Worm (Caenorhabditis elegans): ENCODE measurements around the gene B0280.7.
A peak's percentile ranks its signal among the peaks of the same experiment; 100 is the strongest.

Gene B0280.7

ce11 chrIII:7081488-7081887 lies 30.2 kb downstream of the B0280.7 start:
- TF ChIP-seq dmd-4 (tag; optimal IDR thresholded peaks at IDR 0.05) (no peak), ZK546.5 (tag; optimal IDR thresholded peaks at IDR 0.05) (no peak), sma-9 (GFP tag; optimal IDR thresholded peaks at IDR 0.05) (no peak), sma-9 (tag; optimal IDR thresholded peaks at IDR 0.05) (no peak), ztf-1 (GFP tag; conservative IDR thresholded peaks at IDR 0.05) (no peak), nhr-237 (tag; optimal IDR thresholded peaks at IDR 0.05) (no peak), mdl-1 (tag; optimal IDR thresholded peaks at IDR 0.05) (no peak), alr-1 (tag; optimal IDR thresholded peaks at IDR 0.05) (no peak), fos-1 (tag; optimal IDR thresholded peaks at IDR 0.05) (peak; percentile 76)

DNA sequence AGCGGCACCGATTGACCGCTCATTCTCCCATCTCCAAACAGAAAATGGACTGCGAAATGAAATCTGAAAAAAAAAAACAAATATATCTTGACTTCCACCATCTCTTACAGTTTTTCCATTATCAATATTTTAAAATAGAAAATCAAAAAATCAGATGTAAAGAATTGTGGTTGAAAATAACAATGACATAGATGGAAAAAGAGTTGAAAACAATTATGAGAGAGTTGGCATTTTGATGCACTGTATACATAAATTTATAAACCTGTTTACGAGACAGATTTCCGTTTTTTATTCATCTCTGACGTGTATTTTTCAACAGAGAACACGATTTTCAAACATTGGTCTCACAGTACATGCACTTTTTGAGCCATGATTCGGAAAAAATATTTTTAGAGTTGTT lies 31.0 kb downstream of the B0280.7 start, which contains the start of gene ZK418.7:
Gene ZK418.7, minus strand, starts transcription at position 101 of the 400 bp plus-strand sequence.
- no peak for TF ChIP-seq lin-13 (GFP tag; optimal IDR thresholded peaks at IDR 0.05)
- no peak for TF ChIP-seq ZK546.5 (tag; optimal IDR thresholded peaks at IDR 0.05)
- TF ChIP-seq elt-3 (tag; optimal IDR thresholded peaks at IDR 0.05): no peak
- no peak for TF ChIP-seq unc-39 (tag; optimal IDR thresholded peaks at IDR 0.05)
- TF ChIP-seq aly-2 (tag; optimal IDR thresholded peaks at IDR 0.05): no peak
- no peak for TF ChIP-seq peb-1 (tag; optimal IDR thresholded peaks at IDR 0.05)
- no peak for TF ChIP-seq nhr-23 (tag; optimal IDR thresholded peaks at IDR 0.05)
- TF ChIP-seq ceh-16 (tag; optimal IDR thresholded peaks at IDR 0.05): no peak
- TF ChIP-seq nhr-21 (tag; optimal IDR thresholded peaks at IDR 0.05): no peak
- TF ChIP-seq snpc-4 (tag; optimal IDR thresholded peaks at IDR 0.05): no peak
- no peak for TF ChIP-seq sma-3 (GFP tag; optimal IDR thresholded peaks at IDR 0.05)
- no peak for TF ChIP-seq elt-1 (tag; optimal IDR thresholded peaks at IDR 0.05)
- no peak for TF ChIP-seq Y55F3AM.14 (GFP tag; optimal IDR thresholded peaks at IDR 0.05)
- TF ChIP-seq zag-1 (tag; optimal IDR thresholded peaks at IDR 0.05): no peak
- no peak for TF ChIP-seq nhr-6 (tag; optimal IDR thresholded peaks at IDR 0.05)
- no peak for TF ChIP-seq alr-1 (tag; optimal IDR thresholded peaks at IDR 0.05)

ce11 chrIII:7078737-7079136 lies 33.0 kb downstream of the B0280.7 start, which contains the start of gene ZK418.6:
TSS of gene ZK418.6 (minus strand) at chrIII:7078837.
- TF ChIP-seq sma-3 (GFP tag; optimal IDR thresholded peaks at IDR 0.05) (no peak), aly-2 (tag; optimal IDR thresholded peaks at IDR 0.05) (no peak), mdl-1 (tag; optimal IDR thresholded peaks at IDR 0.05) (no peak), nhr-23 (tag; optimal IDR thresholded peaks at IDR 0.05) (no peak), dmd-4 (tag; optimal IDR thresholded peaks at IDR 0.05) (no peak), crh-2 (tag; optimal IDR thresholded peaks at IDR 0.05) (no peak), lin-13 (GFP tag; optimal IDR thresholded peaks at IDR 0.05) (no peak), lsy-2 (tag; optimal IDR thresholded peaks at IDR 0.05) (no peak)

ce11 chrIII:7076386-7076785 lies 35.3 kb downstream of the B0280.7 start, which contains the start of gene ZK418.13:
TSS of gene ZK418.13 (minus strand) at chrIII:7076486.
- TF ChIP-seq ceh-16 (tag; optimal IDR thresholded peaks at IDR 0.05) (no peak), F13H6.1 (tag; optimal IDR thresholded peaks at IDR 0.05) (no peak), nhr-6 (tag; optimal IDR thresholded peaks at IDR 0.05) (no peak), elt-1 (tag; optimal IDR thresholded peaks at IDR 0.05) (no peak), lsy-2 (tag; optimal IDR thresholded peaks at IDR 0.05) (no peak), alr-1 (tag; optimal IDR thresholded peaks at IDR 0.05) (no peak), C34F6.9 (tag; optimal IDR thresholded peaks at IDR 0.05) (no peak), nhr-129 (tag; optimal IDR thresholded peaks at IDR 0.05) (no peak)

ce11 chrIII:7073801-7074386 lies 37.8 kb downstream of the B0280.7 start, which contains the start of gene ZK418.5:
TSS of gene ZK418.5 (minus strand) at chrIII:7073851.
- TF ChIP-seq egl-27 (tag; optimal IDR thresholded peaks at IDR 0.05): peak; percentile 3
- TF ChIP-seq skn-1 (tag; optimal IDR thresholded peaks at IDR 0.05): peak; percentile 28
- TF ChIP-seq elt-1 (tag; optimal IDR thresholded peaks at IDR 0.05): no peak
- no peak for TF ChIP-seq unc-62 (GFP tag; optimal IDR thresholded peaks at IDR 0.05)
- no peak for TF ChIP-seq F13H6.1 (tag; optimal IDR thresholded peaks at IDR 0.05)
- no peak for TF ChIP-seq ztf-1 (GFP tag; conservative IDR thresholded peaks at IDR 0.05)
- TF ChIP-seq nhr-23 (tag; optimal IDR thresholded peaks at IDR 0.05): no peak
- TF ChIP-seq sma-3 (GFP tag; optimal IDR thresholded peaks at IDR 0.05): peak; percentile 41
- TF ChIP-seq sma-9 (GFP tag; optimal IDR thresholded peaks at IDR 0.05): peak; percentile 28
- TF ChIP-seq sma-9 (tag; optimal IDR thresholded peaks at IDR 0.05): no peak
- TF ChIP-seq nhr-21 (tag; optimal IDR thresholded peaks at IDR 0.05): no peak
- TF ChIP-seq nhr-12 (tag; optimal IDR thresholded peaks at IDR 0.05): no peak
- peak; percentile 70 for TF ChIP-seq unc-55 (GFP tag; optimal IDR thresholded peaks at IDR 0.05)
- no peak for TF ChIP-seq aly-2 (tag; optimal IDR thresholded peaks at IDR 0.05)
- peak; percentile 55 for TF ChIP-seq nhr-129 (tag; optimal IDR thresholded peaks at IDR 0.05)
- TF ChIP-seq nhr-10 (tag; optimal IDR thresholded peaks at IDR 0.05): no peak
- no peak for TF ChIP-seq blmp-1 (tag; optimal IDR thresholded peaks at IDR 0.05; ENCODE audit: insufficient read depth)
- peak; percentile 97 for TF ChIP-seq gmeb-1 (tag; optimal IDR thresholded peaks at IDR 0.05)
- no peak for TF ChIP-seq mdl-1 (tag; optimal IDR thresholded peaks at IDR 0.05)
- TF ChIP-seq nhr-11 (tag; optimal IDR thresholded peaks at IDR 0.05): no peak
- TF ChIP-seq lsy-2 (tag; optimal IDR thresholded peaks at IDR 0.05): peak; percentile 30 to 77
- peak; percentile 56 for TF ChIP-seq C34F6.9 (tag; optimal IDR thresholded peaks at IDR 0.05)
- TF ChIP-seq crh-2 (tag; optimal IDR thresholded peaks at IDR 0.05): peak; percentile 49
- TF ChIP-seq unc-39 (tag; optimal IDR thresholded peaks at IDR 0.05): no peak
- no peak for TF ChIP-seq nhr-237 (tag; optimal IDR thresholded peaks at IDR 0.05)
- TF ChIP-seq nhr-25 (tag; optimal IDR thresholded peaks at IDR 0.05): no peak
- TF ChIP-seq lin-39 (tag; optimal IDR thresholded peaks at IDR 0.05): no peak
- TF ChIP-seq nhr-77 (tag; optimal IDR thresholded peaks at IDR 0.05): no peak
- TF ChIP-seq lin-13 (GFP tag; optimal IDR thresholded peaks at IDR 0.05): peak; percentile 45
- TF ChIP-seq ZK546.5 (tag; optimal IDR thresholded peaks at IDR 0.05): no peak
- TF ChIP-seq peb-1 (tag; optimal IDR thresholded peaks at IDR 0.05): no peak
- peak; percentile 25 for TF ChIP-seq mab-5 (tag; optimal IDR thresholded peaks at IDR 0.05)
